Worm (Caenorhabditis elegans) whole organism, L3 larva: ENCODE results near the gene ZK596.3.

Experiments
- R02D3.7 ChIP-seq: fragments of 150-350 bp; optimal IDR thresholded peaks from 2 replicates; lab custom pipeline; 2014; ENCODE audit warnings: missing biosample characterization, missing genetic modification characterization
- ama-1 ChIP-seq: fragments of 150-350 bp; optimal IDR thresholded peaks from 2 replicates; lab custom pipeline; 2018
- egl-27 ChIP-seq: sonication (generic microtip); optimal IDR thresholded peaks from 4 replicates; lab custom pipeline; 2017; ENCODE audit warnings: missing biosample characterization, missing genetic modification reagents, missing genetic modification characterization
- fos-1 ChIP-seq: fragments of 150-350 bp; optimal IDR thresholded peaks from 2 replicates; lab custom pipeline; 2014; ENCODE audit warnings: missing biosample characterization, missing genetic modification characterization
- nhr-11 ChIP-seq: fragments of 150-350 bp; optimal IDR thresholded peaks from 2 replicates; lab custom pipeline; 2014; ENCODE audit warnings: missing biosample characterization, missing genetic modification characterization
- nhr-25 ChIP-seq: sonication (generic microtip); optimal IDR thresholded peaks from 2 replicates; lab custom pipeline; 2017; ENCODE audit warnings: missing biosample characterization, missing genetic modification characterization
- nhr-28 ChIP-seq: fragments of 150-350 bp; optimal IDR thresholded peaks from 2 replicates; lab custom pipeline; 2014; ENCODE audit warnings: missing biosample characterization, missing genetic modification characterization
- nhr-43 ChIP-seq: sonication (generic microtip); optimal IDR thresholded peaks from 2 replicates; lab custom pipeline; 2016; ENCODE audit warnings: mild to moderate bottlenecking, missing genetic modification characterization, missing compliant biosample characterization; ENCODE audit not compliant: poor library complexity, severe bottlenecking
- nhr-76 ChIP-seq: fragments of 150-350 bp; sonication (generic microtip); optimal IDR thresholded peaks from 5 replicates; lab custom pipeline; 2014; ENCODE audit warnings: missing biosample characterization, missing genetic modification characterization
- tbx-2 ChIP-seq: sonication (generic microtip); optimal IDR thresholded peaks from 2 replicates; lab custom pipeline; 2016; ENCODE audit warnings: mild to moderate bottlenecking, missing genetic modification characterization, missing compliant biosample characterization
- unc-62 ChIP-seq: fragments of 150-350 bp; sonication (generic microtip); optimal IDR thresholded peaks from 4 replicates; lab custom pipeline; 2014; ENCODE audit warnings: missing biosample characterization, missing genetic modification reagents, missing genetic modification characterization
- zag-1 ChIP-seq: fragments of 150-350 bp; optimal IDR thresholded peaks from 2 replicates; lab custom pipeline; 2014; ENCODE audit warnings: missing biosample characterization, missing genetic modification characterization

ce11 chrIV:10934786-10935185, 30.6 kb upstream of the ZK596.3 start:
- TF ChIP-seq nhr-28 (tag; lab: Kevin White, UChicago) (no peak), unc-62 (GFP tag; lab: Kevin White, UChicago) (no peak), R02D3.7 (tag; lab: Kevin White, UChicago) (no peak), nhr-25 (tag; lab: Kevin White, UChicago) (no peak), egl-27 (tag; lab: Kevin White, UChicago) (no peak), zag-1 (tag; lab: Kevin White, UChicago) (no peak), nhr-43 (tag; lab: Kevin White, UChicago) (no peak), nhr-76 (no peak), nhr-11 (no peak), tbx-2 (tag; lab: Kevin White, UChicago) (no peak), fos-1 (tag; lab: Kevin White, UChicago) (no peak), ama-1 (lab: Kevin White, UChicago) (peak; percentile 68)
